Worm (Caenorhabditis elegans) whole organism, mixed stage, embryonic: ENCODE results near the gene rad-23.

Experiments used
- M03D4.4 ChIP-seq: sonication (generic microtip); optimal IDR thresholded peaks from 2 replicates; lab custom pipeline; 2017; ENCODE audit warnings: mild to moderate bottlenecking, missing genetic modification characterization, missing compliant biosample characterization
- bed-3 ChIP-seq: fragments of 200-800 bp; sonication (Bioruptor generic); optimal IDR thresholded peaks from 3 replicates; lab custom pipeline; 2018; ENCODE audit warnings: mild to moderate bottlenecking, missing genetic modification characterization, moderate library complexity, missing compliant biosample characterization
- blmp-1 ChIP-seq: fragments of 150-350 bp; optimal IDR thresholded peaks from 2 replicates; lab custom pipeline; 2014; ENCODE audit warnings: missing biosample characterization, missing genetic modification characterization
- ceh-39 ChIP-seq: fragments of 150-350 bp; optimal IDR thresholded peaks from 2 replicates; lab custom pipeline; 2014; ENCODE audit warnings: missing biosample characterization, missing genetic modification characterization
- ceh-83 ChIP-seq: fragments of 200-800 bp; sonication (Bioruptor generic); optimal IDR thresholded peaks from 2 replicates; lab custom pipeline; 2018; ENCODE audit warnings: mild to moderate bottlenecking, missing genetic modification characterization, missing compliant biosample characterization
- ces-1 ChIP-seq: fragments of 150-350 bp; optimal IDR thresholded peaks from 2 replicates; lab custom pipeline; 2014; ENCODE audit warnings: missing biosample characterization, missing genetic modification reagents, missing genetic modification characterization
- cnd-1 ChIP-seq: fragments of 200-800 bp; sonication (Bioruptor generic); optimal IDR thresholded peaks from 2 replicates; lab custom pipeline; 2018; ENCODE audit warnings: mild to moderate bottlenecking, missing genetic modification characterization, missing compliant biosample characterization
- drap-1 ChIP-seq: fragments of 200-800 bp; sonication (Bioruptor generic); optimal IDR thresholded peaks from 3 replicates; lab custom pipeline; 2018; ENCODE audit warnings: mild to moderate bottlenecking, missing genetic modification characterization, missing compliant biosample characterization
- elt-1 ChIP-seq: sonication (generic microtip); optimal IDR thresholded peaks from 2 replicates; lab custom pipeline; 2017; ENCODE audit warnings: missing genetic modification characterization, mild to moderate bottlenecking, missing compliant biosample characterization, antibody characterized with exemption, moderate library complexity, borderline replicate concordance; ENCODE audit not compliant: insufficient read depth
- elt-3 ChIP-seq: fragments of 150-350 bp; optimal IDR thresholded peaks from 2 replicates; lab custom pipeline; 2014; ENCODE audit warnings: missing biosample characterization, missing genetic modification characterization
- flh-1 ChIP-seq: fragments of 200-800 bp; sonication (Bioruptor generic); optimal IDR thresholded peaks from 2 replicates; lab custom pipeline; 2018; ENCODE audit warnings: mild to moderate bottlenecking, missing genetic modification characterization, moderate library complexity, missing compliant biosample characterization
- ham-2 ChIP-seq: fragments of 200-800 bp; sonication (Bioruptor generic); optimal IDR thresholded peaks from 2 replicates; lab custom pipeline; 2018; ENCODE audit warnings: mild to moderate bottlenecking, missing genetic modification characterization, missing compliant biosample characterization
- hlh-1 ChIP-seq: fragments of 150-350 bp; optimal IDR thresholded peaks from 2 replicates; lab custom pipeline; 2014; ENCODE audit warnings: missing biosample characterization, missing genetic modification reagents, missing genetic modification characterization
- lin-13 ChIP-seq: fragments of 150-350 bp; optimal IDR thresholded peaks from 2 replicates; lab custom pipeline; 2014; ENCODE audit warnings: missing biosample characterization, missing genetic modification characterization
- lin-32 ChIP-seq: fragments of 200-800 bp; sonication (Bioruptor generic); optimal IDR thresholded peaks from 2 replicates; lab custom pipeline; 2018; ENCODE audit warnings: mild to moderate bottlenecking, missing genetic modification characterization, missing compliant biosample characterization
- lsy-2 ChIP-seq: fragments of 150-350 bp; optimal IDR thresholded peaks from 2 replicates; lab custom pipeline; 2014; ENCODE audit warnings: missing biosample characterization, missing genetic modification characterization
- mep-1 ChIP-seq: fragments of 150-350 bp; optimal IDR thresholded peaks from 2 replicates; lab custom pipeline; 2017; ENCODE audit warnings: missing biosample characterization, missing genetic modification reagents, missing genetic modification characterization, inconsistent platforms
- mls-2 ChIP-seq: sonication (generic microtip); optimal IDR thresholded peaks from 2 replicates; lab custom pipeline; 2016; ENCODE audit warnings: mild to moderate bottlenecking, missing genetic modification characterization, moderate library complexity, missing compliant biosample characterization
- nhr-12 ChIP-seq: fragments of 150-350 bp; optimal IDR thresholded peaks from 2 replicates; lab custom pipeline; 2014; ENCODE audit warnings: missing biosample characterization, missing genetic modification characterization
- nhr-2 ChIP-seq: fragments of 150-350 bp; optimal IDR thresholded peaks from 2 replicates; lab custom pipeline; 2014; ENCODE audit warnings: missing biosample characterization, missing genetic modification characterization
- nhr-237 ChIP-seq: fragments of 150-350 bp; optimal IDR thresholded peaks from 2 replicates; lab custom pipeline; 2014; ENCODE audit warnings: missing biosample characterization, missing genetic modification characterization
- nhr-76 ChIP-seq: sonication (generic microtip); optimal IDR thresholded peaks from 2 replicates; lab custom pipeline; 2017; ENCODE audit warnings: missing biosample characterization, missing genetic modification characterization
- pha-4 ChIP-seq: fragments of 150-350 bp; optimal IDR thresholded peaks from 2 replicates; lab custom pipeline; 2018; ENCODE audit warnings: missing biosample characterization, missing genetic modification reagents, missing genetic modification characterization
- sem-2 ChIP-seq: fragments of 200-800 bp; sonication (Bioruptor generic); optimal IDR thresholded peaks from 2 replicates; lab custom pipeline; 2018; ENCODE audit warnings: mild to moderate bottlenecking, missing genetic modification characterization, missing compliant biosample characterization
- tbx-8 ChIP-seq: fragments of 200-800 bp; sonication (Bioruptor generic); optimal IDR thresholded peaks from 2 replicates; lab custom pipeline; 2018; ENCODE audit warnings: mild to moderate bottlenecking, missing genetic modification characterization, moderate library complexity, missing compliant biosample characterization
- unc-120 ChIP-seq: sonication (generic microtip); optimal IDR thresholded peaks from 2 replicates; lab custom pipeline; 2017; ENCODE audit warnings: missing genetic modification characterization, missing compliant biosample characterization; ENCODE audit not compliant: poor library complexity, severe bottlenecking
- unc-39 ChIP-seq: fragments of 150-350 bp; optimal IDR thresholded peaks from 2 replicates; lab custom pipeline; 2014; ENCODE audit warnings: missing biosample characterization, missing genetic modification characterization
- unc-62 ChIP-seq: fragments of 150-350 bp; optimal IDR thresholded peaks from 2 replicates; lab custom pipeline; 2014; ENCODE audit warnings: missing biosample characterization, missing genetic modification reagents, missing genetic modification characterization
- zip-8 ChIP-seq: fragments of 150-350 bp; optimal IDR thresholded peaks from 2 replicates; lab custom pipeline; 2014; ENCODE audit warnings: missing biosample characterization, missing genetic modification characterization
- ztf-11 ChIP-seq: fragments of 150-350 bp; optimal IDR thresholded peaks from 2 replicates; lab custom pipeline; 2014; ENCODE audit warnings: missing biosample characterization, missing genetic modification characterization

The rad-23 gene

ce11 chrII:11652679-11653174 lies at the start of gene rad-23, which contains the start of gene rpn-12:
Gene rad-23 (minus strand): TSS chrII:11652729.
Gene rpn-12 (plus strand): TSS chrII:11653124.
- TF ChIP-seq nhr-237 (tag; lab: Kevin White, UChicago) = peak; percentile 4
- no peak for TF ChIP-seq unc-120 (tag; lab: Kevin White, UChicago)
- no peak for TF ChIP-seq elt-1
- TF ChIP-seq ceh-83 (GFP tag; lab: Kevin White, UChicago) = no peak
- no peak for TF ChIP-seq lin-32
- no peak for TF ChIP-seq mls-2 (tag; lab: Kevin White, UChicago)
- no peak for TF ChIP-seq blmp-1 (tag; lab: Kevin White, UChicago)
- TF ChIP-seq ceh-39 (tag; lab: Kevin White, UChicago) = peak; percentile 33
- peak; percentile 90 for TF ChIP-seq mep-1
- peak; percentile 73 for TF ChIP-seq lsy-2
- no peak for TF ChIP-seq pha-4 (tag; lab: Kevin White, UChicago)
- TF ChIP-seq zip-8 (tag; lab: Kevin White, UChicago) = no peak

- no peak for TF ChIP-seq drap-1 (GFP tag; lab: Kevin White, UChicago)
- TF ChIP-seq unc-120 (tag; lab: Kevin White, UChicago) = no peak
- no peak for TF ChIP-seq unc-39
- no peak for TF ChIP-seq ces-1 (GFP tag; lab: Kevin White, UChicago)
- TF ChIP-seq ztf-11 = no peak
- TF ChIP-seq lin-32 = no peak
- no peak for TF ChIP-seq cnd-1 (tag; lab: Kevin White, UChicago)
- no peak for TF ChIP-seq tbx-8 (GFP tag; lab: Kevin White, UChicago)
- no peak for TF ChIP-seq mls-2 (tag; lab: Kevin White, UChicago)
- TF ChIP-seq mep-1 = no peak
- TF ChIP-seq lin-13 (tag; lab: Kevin White, UChicago) = no peak
- no peak for TF ChIP-seq nhr-76 (tag; lab: Kevin White, UChicago)
- TF ChIP-seq nhr-2 (tag; lab: Kevin White, UChicago) = no peak
- no peak for TF ChIP-seq ham-2 (GFP tag; lab: Kevin White, UChicago)
- TF ChIP-seq elt-1 = no peak
- TF ChIP-seq sem-2 (GFP tag; lab: Kevin White, UChicago) = no peak
- TF ChIP-seq lsy-2 = no peak
- TF ChIP-seq bed-3 (GFP tag; lab: Kevin White, UChicago) = no peak
Measured at ce11 chrII:11700635-11701034, 48.1 kb upstream of the rad-23 start.

- TF ChIP-seq elt-3 (tag; lab: Kevin White, UChicago) (no peak), M03D4.4 (tag; lab: Kevin White, UChicago) (no peak), lsy-2 (no peak), hlh-1 (tag; lab: Kevin White, UChicago) (no peak), drap-1 (GFP tag; lab: Kevin White, UChicago) (no peak)
Measured at ce11 chrII:11700200-11700599, 47.7 kb upstream of the rad-23 start, which contains the start of gene inos-1. Gene inos-1 (minus strand): TSS chrII:11700300.

ce11 chrII:11695945-11696270 lies 43.4 kb upstream of the rad-23 start, which contains the start of gene xpf-1:
Gene xpf-1 (plus strand): TSS chrII:11696171.
- TF ChIP-seq lin-32 (no peak), ceh-83 (GFP tag; lab: Kevin White, UChicago) (no peak), ham-2 (GFP tag; lab: Kevin White, UChicago) (no peak), lsy-2 (no peak), flh-1 (GFP tag; lab: Kevin White, UChicago) (no peak), pha-4 (tag; lab: Kevin White, UChicago) (no peak), ces-1 (GFP tag; lab: Kevin White, UChicago) (no peak), nhr-12 (tag; lab: Kevin White, UChicago) (no peak), unc-62 (no peak), ztf-11 (no peak), sem-2 (GFP tag; lab: Kevin White, UChicago) (no peak), nhr-237 (tag; lab: Kevin White, UChicago) (no peak), nhr-2 (tag; lab: Kevin White, UChicago) (no peak), bed-3 (GFP tag; lab: Kevin White, UChicago) (no peak), tbx-8 (GFP tag; lab: Kevin White, UChicago) (no peak), M03D4.4 (tag; lab: Kevin White, UChicago) (no peak), blmp-1 (tag; lab: Kevin White, UChicago) (no peak)
